Worm (Caenorhabditis elegans) whole organism, late embryonic: ENCODE results near the gene srx-46.
A peak's percentile ranks its signal among the peaks of the same experiment; 100 is the strongest.

ENCODE experiments used
- C08G9.2 ChIP-seq: sonication (generic microtip); optimal IDR thresholded peaks from 2 replicates; lab custom pipeline; 2016; ENCODE audit warnings: mild to moderate bottlenecking, missing genetic modification characterization, moderate library complexity, missing compliant biosample characterization
- C38D4.7 ChIP-seq: fragments of 200-800 bp; sonication (Bioruptor generic); optimal IDR thresholded peaks from 2 replicates; lab custom pipeline; 2018; ENCODE audit warnings: mild to moderate bottlenecking, missing genetic modification characterization, moderate library complexity, missing compliant biosample characterization
- F13H6.1 ChIP-seq: sonication (generic microtip); optimal IDR thresholded peaks from 2 replicates; lab custom pipeline; 2016; ENCODE audit warnings: missing genetic modification characterization, missing compliant biosample characterization
- K02D7.2 ChIP-seq: sonication (generic microtip); optimal IDR thresholded peaks from 2 replicates; lab custom pipeline; 2017; ENCODE audit warnings: mild to moderate bottlenecking, missing genetic modification characterization, missing compliant biosample characterization
- T23F11.4 ChIP-seq: fragments of 200-800 bp; sonication (Bioruptor generic); optimal IDR thresholded peaks from 2 replicates; lab custom pipeline; 2018; ENCODE audit warnings: mild to moderate bottlenecking, missing genetic modification characterization, missing compliant biosample characterization
- Y22D7AL.16 ChIP-seq: sonication (generic microtip); optimal IDR thresholded peaks from 2 replicates; lab custom pipeline; 2016; ENCODE audit warnings: missing genetic modification characterization, missing compliant biosample characterization
- ama-1 ChIP-seq: fragments of 150-350 bp; optimal IDR thresholded peaks from 2 replicates; lab custom pipeline; 2014
- ceh-18 ChIP-seq: sonication (generic microtip); optimal IDR thresholded peaks from 2 replicates; lab custom pipeline; 2016; ENCODE audit warnings: missing genetic modification characterization, missing compliant biosample characterization
- ceh-19 ChIP-seq: fragments of 200-800 bp; sonication (Bioruptor generic); optimal IDR thresholded peaks from 2 replicates; lab custom pipeline; 2018; ENCODE audit warnings: mild to moderate bottlenecking, missing genetic modification characterization, missing compliant biosample characterization
- ceh-2 ChIP-seq: sonication (generic microtip); optimal IDR thresholded peaks from 2 replicates; lab custom pipeline; 2016; ENCODE audit warnings: missing genotype, missing genetic modification characterization, missing compliant biosample characterization
- ceh-24 ChIP-seq: sonication (generic microtip); optimal IDR thresholded peaks from 2 replicates; lab custom pipeline; 2016; ENCODE audit warnings: mild to moderate bottlenecking, missing genetic modification characterization, missing compliant biosample characterization
- ceh-30 ChIP-seq: fragments of 150-350 bp; optimal IDR thresholded peaks from 2 replicates; lab custom pipeline; 2014; ENCODE audit warnings: missing biosample characterization, missing genetic modification characterization
- ceh-34 ChIP-seq: sonication (generic microtip); optimal IDR thresholded peaks from 2 replicates; lab custom pipeline; 2016; ENCODE audit warnings: mild to moderate bottlenecking, missing genetic modification characterization, missing compliant biosample characterization
- ceh-45 ChIP-seq: fragments of 200-800 bp; sonication (Bioruptor generic); IDR thresholded peaks from 2 replicates; pipeline ENCODE4 v1.3.6; 2022; ENCODE audit warnings: missing genetic modification reagents, missing genetic modification characterization, missing compliant biosample characterization
- ceh-6 ChIP-seq: fragments of 200-800 bp; sonication (Bioruptor generic); optimal IDR thresholded peaks from 2 replicates; lab custom pipeline; 2018; ENCODE audit warnings: mild to moderate bottlenecking, missing genetic modification characterization, missing compliant biosample characterization
- ceh-9 ChIP-seq: sonication (generic microtip); optimal IDR thresholded peaks from 2 replicates; lab custom pipeline; 2016; ENCODE audit warnings: mild to moderate bottlenecking, missing genetic modification characterization, inconsistent platforms, missing compliant biosample characterization
- che-1 ChIP-seq: sonication (generic microtip); optimal IDR thresholded peaks from 2 replicates; lab custom pipeline; 2016; ENCODE audit warnings: mild to moderate bottlenecking, missing genetic modification characterization, missing compliant biosample characterization
- dmd-4 ChIP-seq: sonication (generic microtip); optimal IDR thresholded peaks from 2 replicates; lab custom pipeline; 2016; ENCODE audit warnings: borderline replicate concordance, missing genetic modification characterization, missing compliant biosample characterization
- ets-4 ChIP-seq: sonication (generic microtip); optimal IDR thresholded peaks from 2 replicates; lab custom pipeline; 2016; ENCODE audit warnings: missing genetic modification characterization, missing compliant biosample characterization
- eyg-1 ChIP-seq: sonication (generic microtip); optimal IDR thresholded peaks from 2 replicates; lab custom pipeline; 2016; ENCODE audit warnings: missing genotype, missing genetic modification characterization, missing compliant biosample characterization
- fkh-10 ChIP-seq: fragments of 150-350 bp; optimal IDR thresholded peaks from 2 replicates; lab custom pipeline; 2014; ENCODE audit warnings: missing biosample characterization, missing genetic modification reagents, missing genetic modification characterization
- fkh-6 ChIP-seq: sonication (generic microtip); optimal IDR thresholded peaks from 2 replicates; lab custom pipeline; 2016; ENCODE audit warnings: missing genetic modification characterization, missing compliant biosample characterization
- hlh-13 ChIP-seq: fragments of 200-800 bp; sonication (Bioruptor generic); optimal IDR thresholded peaks from 2 replicates; lab custom pipeline; 2018; ENCODE audit warnings: mild to moderate bottlenecking, missing genetic modification characterization, missing compliant biosample characterization
- hlh-15 ChIP-seq: sonication (generic microtip); optimal IDR thresholded peaks from 2 replicates; lab custom pipeline; 2016; ENCODE audit warnings: missing genetic modification characterization, missing compliant biosample characterization
- hlh-30 ChIP-seq: sonication (generic microtip); optimal IDR thresholded peaks from 2 replicates; lab custom pipeline; 2017; ENCODE audit warnings: antibody characterized with exemption, missing genetic modification characterization, missing compliant biosample characterization; ENCODE audit not compliant: insufficient read depth
- hlh-6 ChIP-seq: sonication (generic microtip); optimal IDR thresholded peaks from 2 replicates; lab custom pipeline; 2016; ENCODE audit warnings: missing genotype, missing genetic modification characterization, missing compliant biosample characterization
- hlh-8 ChIP-seq: sonication (generic microtip); optimal IDR thresholded peaks from 2 replicates; lab custom pipeline; 2016; ENCODE audit warnings: missing genotype, missing genetic modification characterization, missing compliant biosample characterization
- lim-6 ChIP-seq: sonication (generic microtip); optimal IDR thresholded peaks from 2 replicates; lab custom pipeline; 2016; ENCODE audit warnings: missing genetic modification characterization, missing compliant biosample characterization
- lin-11 ChIP-seq: fragments of 200-800 bp; sonication (Bioruptor generic); optimal IDR thresholded peaks from 2 replicates; lab custom pipeline; 2018; ENCODE audit warnings: mild to moderate bottlenecking, missing genetic modification characterization, missing compliant biosample characterization
- mec-3 ChIP-seq: sonication (generic microtip); optimal IDR thresholded peaks from 2 replicates; lab custom pipeline; 2016; ENCODE audit warnings: borderline replicate concordance, missing genetic modification characterization, missing compliant biosample characterization
- nfya-1 ChIP-seq: sonication (generic microtip); optimal IDR thresholded peaks from 2 replicates; lab custom pipeline; 2017; ENCODE audit warnings: missing genetic modification characterization, mild to moderate bottlenecking, missing compliant biosample characterization, antibody characterized with exemption, moderate library complexity
- nhr-232 ChIP-seq: sonication (generic microtip); optimal IDR thresholded peaks from 2 replicates; lab custom pipeline; 2016; ENCODE audit warnings: missing genetic modification characterization, missing compliant biosample characterization
- npax-4 ChIP-seq: sonication (generic microtip); optimal IDR thresholded peaks from 2 replicates; lab custom pipeline; 2016; ENCODE audit warnings: missing genetic modification characterization, missing compliant biosample characterization
- odd-2 ChIP-seq: sonication (generic microtip); optimal IDR thresholded peaks from 2 replicates; lab custom pipeline; 2017; ENCODE audit warnings: antibody characterized with exemption, mild to moderate bottlenecking, missing genetic modification characterization, missing compliant biosample characterization
- pag-3 ChIP-seq: sonication (generic microtip); optimal IDR thresholded peaks from 2 replicates; lab custom pipeline; 2016; ENCODE audit warnings: missing compliant biosample characterization, missing genetic modification characterization, borderline replicate concordance
- pat-9 ChIP-seq: fragments of 200-800 bp; sonication (Bioruptor generic); optimal IDR thresholded peaks from 2 replicates; lab custom pipeline; 2018; ENCODE audit warnings: mild to moderate bottlenecking, missing genetic modification characterization, moderate library complexity, missing compliant biosample characterization
- pax-1 ChIP-seq: fragments of 150-350 bp; optimal IDR thresholded peaks from 2 replicates; lab custom pipeline; 2014; ENCODE audit warnings: missing biosample characterization, missing genetic modification characterization
- pqm-1 ChIP-seq: sonication (generic microtip); optimal IDR thresholded peaks from 2 replicates; lab custom pipeline; 2016; ENCODE audit warnings: missing genetic modification characterization, missing compliant biosample characterization
- ref-2 ChIP-seq: sonication (generic microtip); optimal IDR thresholded peaks from 2 replicates; lab custom pipeline; 2016; ENCODE audit warnings: missing genetic modification characterization, missing compliant biosample characterization
- rnt-1 ChIP-seq: sonication (generic microtip); optimal IDR thresholded peaks from 2 replicates; lab custom pipeline; 2016; ENCODE audit warnings: missing genetic modification characterization, missing compliant biosample characterization
- sdc-2 ChIP-seq: sonication (generic microtip); optimal IDR thresholded peaks from 2 replicates; lab custom pipeline; 2016; ENCODE audit warnings: missing genotype, missing genetic modification characterization, missing compliant biosample characterization
- sox-2 ChIP-seq: fragments of 200-800 bp; sonication (Bioruptor generic); IDR thresholded peaks from 2 replicates; pipeline ENCODE4 v1.3.6; 2022; ENCODE audit warnings: missing genetic modification reagents, missing genetic modification characterization, missing compliant biosample characterization
- sox-4 ChIP-seq: sonication (generic microtip); optimal IDR thresholded peaks from 2 replicates; lab custom pipeline; 2017; ENCODE audit warnings: mild to moderate bottlenecking, missing genetic modification characterization, inconsistent platforms, missing compliant biosample characterization
- tbx-2 ChIP-seq: sonication (generic microtip); optimal IDR thresholded peaks from 2 replicates; lab custom pipeline; 2016; ENCODE audit warnings: missing genetic modification characterization, missing compliant biosample characterization
- tbx-7 ChIP-seq: sonication (generic microtip); optimal IDR thresholded peaks from 2 replicates; lab custom pipeline; 2016; ENCODE audit warnings: missing genotype, missing genetic modification characterization, missing compliant biosample characterization
- ttx-3 ChIP-seq: sonication (generic microtip); optimal IDR thresholded peaks from 2 replicates; lab custom pipeline; 2016; ENCODE audit warnings: missing genetic modification reagents, missing genetic modification characterization, missing compliant biosample characterization
- unc-3 ChIP-seq, 2 experiments: fragments of 200-800 bp in 1 of 2; sonication (Bioruptor generic) in 1 of 2; sonication (generic microtip) in 1 of 2; conservative IDR thresholded peaks in 1 of 2; optimal IDR thresholded peaks in 1 of 2; 2 replicates each; pipeline versions ENCODE4 v1.3.6 to Lab custom; 2016 to 2022; ENCODE audit warnings: missing compliant biosample characterization in 2 of 2, missing genetic modification characterization in 2 of 2, missing genetic modification reagents in 1 of 2
- unc-42 ChIP-seq: sonication (generic microtip); optimal IDR thresholded peaks from 2 replicates; lab custom pipeline; 2016; ENCODE audit warnings: missing genotype, missing genetic modification characterization, missing compliant biosample characterization
- unc-86 ChIP-seq: sonication (generic microtip); optimal IDR thresholded peaks from 2 replicates; lab custom pipeline; 2016; ENCODE audit warnings: missing genetic modification characterization, missing compliant biosample characterization
- zip-5 ChIP-seq: sonication (generic microtip); optimal IDR thresholded peaks from 2 replicates; lab custom pipeline; 2016; ENCODE audit warnings: missing genetic modification characterization, missing compliant biosample characterization

srx-46 gene

ce11 chrV:9316970-9317369 lies 36.1 kb upstream of the srx-46 start:
- peak; percentile 39 for TF ChIP-seq unc-42 (tag; lab: Kevin White, UChicago)
- TF ChIP-seq lim-6 (tag; lab: Kevin White, UChicago): no peak
- no peak for TF ChIP-seq sox-2 (GFP tag; lab: Robert Waterston, UW)
- TF ChIP-seq pat-9 (tag; lab: Kevin White, UChicago): no peak

ce11 chrV:9318046-9318445 lies 35.0 kb upstream of the srx-46 start, which contains the start of gene kvs-3:
Gene kvs-3 (plus strand): TSS chrV:9318311.
- TF ChIP-seq tbx-2 (tag; lab: Kevin White, UChicago) (peak; percentile 0), ceh-30 (tag; lab: Kevin White, UChicago) (no peak), unc-3 (GFP tag; conservative IDR thresholded peaks at IDR 0.05; lab: Robert Waterston, UW) (no peak), unc-3 (tag; optimal IDR thresholded peaks at IDR 0.05; lab: Kevin White, UChicago) (no peak), ets-4 (tag; lab: Kevin White, UChicago) (no peak), hlh-6 (tag; lab: Kevin White, UChicago) (peak; percentile 16), ttx-3 (tag; lab: Kevin White, UChicago) (no peak), ceh-34 (tag; lab: Kevin White, UChicago) (peak; percentile 3), ceh-6 (GFP tag; lab: Kevin White, UChicago) (no peak), sdc-2 (tag; lab: Kevin White, UChicago) (peak; percentile 54), ceh-19 (GFP tag; lab: Kevin White, UChicago) (no peak), T23F11.4 (GFP tag; lab: Kevin White, UChicago) (no peak), ceh-9 (peak; percentile 17), ceh-18 (tag; lab: Kevin White, UChicago) (peak; percentile 55), rnt-1 (tag; lab: Kevin White, UChicago) (no peak), C08G9.2 (tag; lab: Kevin White, UChicago) (peak; percentile 50), eyg-1 (tag; lab: Kevin White, UChicago) (no peak), sox-4 (tag; lab: Kevin White, UChicago) (peak; percentile 62), C38D4.7 (peak; percentile 49), fkh-10 (GFP tag; lab: Kevin White, UChicago) (no peak), sox-2 (GFP tag; lab: Robert Waterston, UW) (no peak), che-1 (tag; lab: Kevin White, UChicago) (peak; percentile 20), hlh-13 (GFP tag; lab: Kevin White, UChicago) (peak; percentile 13), F13H6.1 (tag; lab: Kevin White, UChicago) (peak; percentile 44), lim-6 (tag; lab: Kevin White, UChicago) (no peak), ama-1 (lab: Kevin White, UChicago) (no peak), zip-5 (no peak), unc-86 (tag; lab: Kevin White, UChicago) (no peak), hlh-8 (tag; lab: Kevin White, UChicago) (no peak), Y22D7AL.16 (tag; lab: Kevin White, UChicago) (no peak), npax-4 (tag; lab: Kevin White, UChicago) (no peak), pax-1 (tag; lab: Kevin White, UChicago) (no peak), nfya-1 (tag; lab: Kevin White, UChicago) (peak; percentile 32), hlh-15 (tag; lab: Kevin White, UChicago) (no peak), ref-2 (tag; lab: Kevin White, UChicago) (peak; percentile 38), pat-9 (tag; lab: Kevin White, UChicago) (peak; percentile 43), hlh-30 (no peak), ceh-24 (tag; lab: Kevin White, UChicago) (no peak), ceh-45 (GFP tag; lab: Robert Waterston, UW) (peak; percentile 35; the same call in 1 of the 2 replicates), tbx-7 (tag; lab: Kevin White, UChicago) (no peak), mec-3 (tag; lab: Kevin White, UChicago) (no peak), ceh-2 (tag; lab: Kevin White, UChicago) (no peak), nhr-232 (tag; lab: Kevin White, UChicago) (no peak), odd-2 (tag; lab: Kevin White, UChicago) (no peak), fkh-6 (tag; lab: Kevin White, UChicago) (peak; percentile 32), K02D7.2 (tag; lab: Kevin White, UChicago) (no peak), lin-11 (tag; lab: Kevin White, UChicago) (no peak), pqm-1 (peak; percentile 61), dmd-4 (tag; lab: Kevin White, UChicago) (no peak), pag-3 (tag; lab: Kevin White, UChicago) (no peak)
